Fruit fly (Drosophila melanogaster): ENCODE data around the gene He.

The He gene

dm6 chr2L:14013478-14013877 lies 40.7 kb upstream of the He start (continued):
- TF ChIP-seq CG33557 (GFP tag; optimal IDR thresholded peaks at IDR 0.05) (no peak), Atf6 (GFP tag; IDR thresholded peaks at IDR 0.05) (no peak), CG9215 (GFP tag; IDR thresholded peaks at IDR 0.05) (no peak), CG3995 (GFP tag; optimal IDR thresholded peaks at IDR 0.05) (no peak), CG10565 (GFP tag; optimal IDR thresholded peaks at IDR 0.05) (no peak), ham (GFP tag; IDR thresholded peaks at IDR 0.05) (no peak), Ets65A (GFP tag) (peak; percentile 59), shn (GFP tag; optimal IDR thresholded peaks at IDR 0.05) (no peak), CG11093 (GFP tag; IDR thresholded peaks at IDR 0.05) (0 out of 3 replicates have a peak, but pooled peaks have one; percentile 20), CG18262 (tag; optimal IDR thresholded peaks at IDR 0.05) (no peak), CrebB (tag; optimal IDR thresholded peaks at IDR 0.05) (no peak), CG31365 (tag; optimal IDR thresholded peaks at IDR 0.05) (no peak), Adf1 (GFP tag; IDR thresholded peaks at IDR 0.05) (peak; percentile 96), Atf3 (GFP tag; optimal IDR thresholded peaks at IDR 0.05) (no peak), CG7786 (GFP tag; optimal IDR thresholded peaks at IDR 0.05) (no peak), Abd-B (GFP tag; optimal IDR thresholded peaks at IDR 0.05) (no peak), gt (GFP tag; IDR thresholded peaks at IDR 0.05) (no peak), CG17568 (GFP tag; optimal IDR thresholded peaks at IDR 0.05) (no peak)

DNA sequence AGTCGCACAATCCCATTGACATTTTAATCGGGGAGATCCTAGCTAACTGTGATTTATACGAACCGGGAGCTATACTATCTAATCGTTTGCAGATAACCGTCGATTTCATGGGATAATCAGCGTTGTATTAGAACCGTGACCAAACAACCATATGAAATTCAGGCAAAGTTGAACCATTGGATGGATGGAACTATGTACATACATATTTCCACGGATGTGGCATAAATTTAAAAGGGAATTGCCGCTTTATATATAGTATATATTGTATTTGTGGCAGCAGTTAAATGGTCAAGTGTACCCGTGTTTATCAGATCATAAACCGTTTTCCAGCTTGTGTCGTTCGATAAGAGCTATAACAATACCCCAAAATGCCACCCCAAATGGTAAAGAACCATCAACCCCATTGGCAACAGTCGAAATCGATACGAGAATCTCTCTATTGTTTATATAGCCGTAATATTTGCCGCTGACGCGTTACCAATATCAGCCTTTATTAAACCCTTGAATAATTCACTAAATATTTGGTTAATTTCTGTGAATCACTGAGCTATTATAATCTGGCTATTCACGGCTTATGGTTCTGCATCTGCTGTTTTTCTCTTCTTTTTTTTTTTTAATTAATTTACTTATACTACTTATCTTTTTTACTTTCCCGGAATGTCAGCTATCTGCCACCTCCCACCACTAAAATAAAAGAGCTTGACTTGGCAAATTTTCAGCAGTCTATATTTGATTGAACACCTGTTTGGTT lies 39.7 kb upstream of the He start, which contains the start of gene bgm:
bgm (plus strand) TSS at position 701 of the 751 bp plus-strand sequence.
- TF ChIP-seq onecut (GFP tag; IDR thresholded peaks at IDR 0.05): peak; percentile 63; the same call in 1 of the 2 replicates
- peak; percentile 66 for TF ChIP-seq CG13894 (tag; optimal IDR thresholded peaks at IDR 0.05)
- TF ChIP-seq CG14710 (tag; optimal IDR thresholded peaks at IDR 0.05): no peak
- TF ChIP-seq Abd-B (GFP tag; optimal IDR thresholded peaks at IDR 0.05): no peak
- no peak for TF ChIP-seq CG4730 (GFP tag; IDR thresholded peaks at IDR 0.05)
- no peak for TF ChIP-seq chm (GFP tag; IDR thresholded peaks at IDR 0.05)
- TF ChIP-seq trh (GFP tag; optimal IDR thresholded peaks at IDR 0.05): no peak
- no peak for TF ChIP-seq knrl (GFP tag; IDR thresholded peaks at IDR 0.05; ENCODE audit: partially characterized antibody)
- TF ChIP-seq CG17361 (GFP tag; IDR thresholded peaks at IDR 0.05): no peak
- TF ChIP-seq CG7745 (tag; optimal IDR thresholded peaks at IDR 0.05): no peak
- no peak for TF ChIP-seq E2f1 (GFP tag; IDR thresholded peaks at IDR 0.05)
- peak; percentile 31 for TF ChIP-seq mirr (GFP tag; optimal IDR thresholded peaks at IDR 0.05)
- no peak for TF ChIP-seq chinmo (GFP tag; IDR thresholded peaks at IDR 0.05; ENCODE audit: partially characterized antibody)
- peak; percentile 90 for TF ChIP-seq grn (GFP tag; optimal IDR thresholded peaks at IDR 0.05)
- no peak for TF ChIP-seq CG7987 (GFP tag; optimal IDR thresholded peaks at IDR 0.05)
- no peak for TF ChIP-seq Lhr (GFP tag; optimal IDR thresholded peaks at IDR 0.05)
- TF ChIP-seq CG15514 (GFP tag; optimal IDR thresholded peaks at IDR 0.05): no peak
- TF ChIP-seq run (tag; optimal IDR thresholded peaks at IDR 0.05): no peak
- TF ChIP-seq Hr39 (optimal IDR thresholded peaks at IDR 0.05): no peak
- no peak for TF ChIP-seq Nf-YC (tag; optimal IDR thresholded peaks at IDR 0.05)
- TF ChIP-seq CG7928 (GFP tag; optimal IDR thresholded peaks at IDR 0.05): no peak
- peak; percentile 84 for TF ChIP-seq exex (tag; optimal IDR thresholded peaks at IDR 0.05)
- TF ChIP-seq CG4282 (GFP tag; optimal IDR thresholded peaks at IDR 0.05): no peak
- TF ChIP-seq CG10654 (GFP tag; optimal IDR thresholded peaks at IDR 0.05): no peak
- TF ChIP-seq sr (GFP tag; IDR thresholded peaks at IDR 0.05): no peak
- TF ChIP-seq amos (GFP tag; IDR thresholded peaks at IDR 0.05; ENCODE audit: partially characterized antibody): no peak
- TF ChIP-seq so (GFP tag; IDR thresholded peaks at IDR 0.05): no peak
- TF ChIP-seq CG10321 (GFP tag; IDR thresholded peaks at IDR 0.05): no peak
- no peak for TF ChIP-seq CG15601 (tag; optimal IDR thresholded peaks at IDR 0.05)
- TF ChIP-seq rib (GFP tag; IDR thresholded peaks at IDR 0.05): no peak
- TF ChIP-seq sc (optimal IDR thresholded peaks at IDR 0.05): no peak
- no peak for TF ChIP-seq sc (GFP tag; optimal IDR thresholded peaks at IDR 0.05)
- TF ChIP-seq sug (tag; optimal IDR thresholded peaks at IDR 0.05): peak; percentile 31
- no peak for TF ChIP-seq gfzf (GFP tag; optimal IDR thresholded peaks at IDR 0.05)

All from whole organism, embryonic.